Fruit fly (Drosophila melanogaster) whole organism, adult: ENCODE results near the gene MED15.

Experiments used
- CG11617 ChIP-seq: fragments of 200-800 bp; sonication (Bioruptor generic); optimal IDR thresholded peaks from 2 replicates; lab custom pipeline; 2017; ENCODE audit warnings: mild to moderate bottlenecking, missing biosample characterization, missing genetic modification reagents, missing genetic modification characterization
- CG12768 ChIP-seq: fragments of 200-800 bp; sonication (Bioruptor generic); optimal IDR thresholded peaks from 2 replicates; lab custom pipeline; 2017; ENCODE audit warnings: missing biosample characterization, missing genetic modification characterization, mild to moderate bottlenecking, moderate library complexity, missing genetic modification reagents
- CG14711 ChIP-seq: fragments of 200-800 bp; sonication (Bioruptor generic); optimal IDR thresholded peaks from 2 replicates; lab custom pipeline; 2018; ENCODE audit warnings: missing biosample characterization, mild to moderate bottlenecking, missing genetic modification characterization, moderate library complexity
- CG1620 ChIP-seq: fragments of 200-800 bp; sonication (Bioruptor generic); optimal IDR thresholded peaks from 2 replicates; lab custom pipeline; 2016; ENCODE audit warnings: missing biosample characterization, missing genetic modification characterization
- CG33017 ChIP-seq: fragments of 200-800 bp; sonication (Bioruptor generic); optimal IDR thresholded peaks from 2 replicates; lab custom pipeline; 2018; ENCODE audit warnings: missing biosample characterization, mild to moderate bottlenecking, missing genetic modification characterization, moderate library complexity
- CG5204 ChIP-seq: fragments of 200-800 bp; sonication (Bioruptor generic); optimal IDR thresholded peaks from 2 replicates; lab custom pipeline; 2016; ENCODE audit warnings: missing biosample characterization, missing genetic modification characterization
- CG7045 ChIP-seq: fragments of 200-800 bp; sonication (Bioruptor generic); optimal IDR thresholded peaks from 2 replicates; lab custom pipeline; 2017; ENCODE audit warnings: missing biosample characterization, mild to moderate bottlenecking, missing genetic modification characterization
- CG7101 ChIP-seq: fragments of 200-800 bp; sonication (Bioruptor generic); optimal IDR thresholded peaks from 2 replicates; lab custom pipeline; 2018; ENCODE audit warnings: missing biosample characterization, mild to moderate bottlenecking, missing genetic modification characterization, moderate library complexity
- Clk ChIP-seq: fragments of 200-800 bp; sonication (Bioruptor generic); optimal IDR thresholded peaks from 2 replicates; lab custom pipeline; 2017; ENCODE audit warnings: missing biosample characterization, missing genetic modification characterization
- Crg-1 ChIP-seq: fragments of 200-800 bp; sonication (Bioruptor generic); optimal IDR thresholded peaks from 2 replicates; lab custom pipeline; 2016; ENCODE audit warnings: missing biosample characterization, missing genetic modification characterization
- Hr96 ChIP-seq: fragments of 200-800 bp; sonication (Bioruptor generic); optimal IDR thresholded peaks from 2 replicates; lab custom pipeline; 2016; ENCODE audit warnings: missing biosample characterization, missing genetic modification characterization
- Mnt ChIP-seq: fragments of 200-800 bp; sonication (Bioruptor generic); optimal IDR thresholded peaks from 2 replicates; lab custom pipeline; 2016; ENCODE audit warnings: missing biosample characterization, mild to moderate bottlenecking, missing genetic modification characterization
- bab1 ChIP-seq: fragments of 200-800 bp; sonication (Bioruptor generic); optimal IDR thresholded peaks from 3 replicates; lab custom pipeline; 2019; ENCODE audit warnings: missing biosample characterization, mild to moderate bottlenecking, missing genetic modification characterization, moderate library complexity
- cic ChIP-seq: fragments of 200-800 bp; sonication (Bioruptor generic); optimal IDR thresholded peaks from 2 replicates; lab custom pipeline; 2017; ENCODE audit warnings: missing biosample characterization, mild to moderate bottlenecking, missing genetic modification characterization, moderate library complexity
- cnc ChIP-seq, 2 experiments: fragments of >200 bp; optimal IDR thresholded peaks; 2 replicates each; lab custom pipeline; 2017
- kay ChIP-seq: fragments of 200-800 bp; sonication (Bioruptor generic); peaks from one replicate; lab custom pipeline; 2016; ENCODE audit warnings: missing biosample characterization, missing genetic modification characterization, borderline replicate concordance
- ovo ChIP-seq: fragments of 200-800 bp; sonication (Bioruptor generic); optimal IDR thresholded peaks from 2 replicates; lab custom pipeline; 2016; ENCODE audit warnings: missing biosample characterization, missing genetic modification characterization
- pad ChIP-seq: fragments of 200-800 bp; sonication (Bioruptor generic); optimal IDR thresholded peaks from 3 replicates; lab custom pipeline; 2017; ENCODE audit warnings: missing biosample characterization, missing genetic modification characterization, mild to moderate bottlenecking, moderate library complexity, missing genetic modification reagents
- tj ChIP-seq: fragments of 200-800 bp; sonication (Bioruptor generic); optimal IDR thresholded peaks from 3 replicates; lab custom pipeline; 2017; ENCODE audit warnings: missing biosample characterization, mild to moderate bottlenecking, missing genetic modification characterization, moderate library complexity
- toe ChIP-seq: fragments of 200-800 bp; sonication (Bioruptor generic); optimal IDR thresholded peaks from 2 replicates; lab custom pipeline; 2016; ENCODE audit warnings: missing biosample characterization, missing genetic modification characterization

The MED15 gene

DNA sequence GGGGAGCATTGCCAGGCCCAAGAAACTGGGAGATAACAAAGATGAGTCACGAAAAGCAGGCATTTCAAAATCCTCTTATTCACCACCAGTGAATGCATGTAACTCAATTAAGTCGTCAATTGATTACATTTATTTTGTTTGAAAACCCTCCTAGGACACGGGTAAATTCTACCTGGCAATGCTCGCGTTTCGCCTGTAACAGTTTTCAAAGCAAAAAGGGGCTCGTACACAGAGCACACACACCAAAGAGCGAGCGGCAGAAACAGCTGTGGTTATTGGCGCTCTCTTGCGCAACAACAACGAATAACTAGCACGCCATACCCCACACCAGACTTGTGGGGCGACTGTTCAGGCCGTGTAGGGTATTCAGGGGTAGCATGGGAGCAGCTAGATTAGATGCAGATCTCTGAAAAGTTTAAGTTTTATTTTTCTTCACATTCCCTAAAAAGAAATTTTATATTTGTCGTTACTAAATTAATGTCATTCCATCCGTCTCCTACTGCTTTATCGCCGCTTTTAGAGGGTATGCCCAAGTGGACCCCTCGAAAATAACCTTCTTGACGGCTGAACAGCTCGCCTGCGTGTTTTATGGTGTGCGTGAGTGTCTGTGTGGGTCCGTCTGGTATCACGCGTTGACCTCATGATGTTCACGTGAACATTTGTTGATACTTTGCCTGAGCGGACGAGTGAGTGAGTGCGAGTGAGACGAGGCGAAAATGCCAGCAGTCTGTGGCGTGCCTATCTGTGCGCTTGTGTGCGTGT lies 8.0 kb downstream of the MED15 start:
- TF ChIP-seq tj (GFP tag; lab: Kevin White, UChicago) (peak; percentile 95), Clk (GFP tag; lab: Kevin White, UChicago) (peak; percentile 100), CG14711 (tag; lab: Kevin White, UChicago) (peak; percentile 99), cic (GFP tag; lab: Kevin White, UChicago) (peak; percentile 99), kay (GFP tag; lab: Kevin White, UChicago) (peak; percentile 99), bab1 (GFP tag; lab: Kevin White, UChicago) (peak; percentile 100), CG1620 (GFP tag; lab: Kevin White, UChicago) (peak; percentile 95), toe (peak; percentile 95), cnc (optimal IDR thresholded peaks at IDR 0.05; lab: Kevin White, UChicago) (no peak), CG5204 (GFP tag; lab: Kevin White, UChicago) (peak; percentile 99), CG12768 (peak; percentile 100), Mnt (GFP tag; lab: Kevin White, UChicago) (peak; percentile 98), CG7101 (tag; lab: Kevin White, UChicago) (peak; percentile 100), CG11617 (GFP tag; lab: Kevin White, UChicago) (peak; percentile 100), CG33017 (tag; lab: Kevin White, UChicago) (peak; percentile 100), pad (GFP tag; lab: Kevin White, UChicago) (peak; percentile 97), CG7045 (GFP tag; lab: Kevin White, UChicago) (peak; percentile 100), Hr96 (GFP tag; lab: Kevin White, UChicago) (peak; percentile 99), Crg-1 (peak; percentile 100), ovo (GFP tag; lab: Kevin White, UChicago) (peak; percentile 91)

DNA sequence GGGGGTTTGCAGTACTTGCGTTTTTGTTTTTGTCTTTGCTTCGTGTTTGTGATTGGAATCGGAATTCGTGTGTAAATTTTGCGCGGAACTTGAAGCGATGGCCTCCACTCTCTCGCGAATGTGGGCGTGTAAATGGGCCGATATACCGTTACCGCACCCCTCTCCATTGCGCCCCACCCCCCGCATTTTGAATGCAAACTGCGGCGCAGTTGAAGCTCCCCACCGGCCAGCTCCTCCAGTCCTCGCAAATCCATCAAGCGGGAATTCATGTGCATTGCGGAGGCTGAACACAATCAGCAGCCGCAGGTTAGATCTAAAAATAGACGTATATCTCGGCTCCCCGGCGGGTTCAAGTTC lies 8.6 kb downstream of the MED15 start:
- TF ChIP-seq cic (GFP tag; lab: Kevin White, UChicago): peak; percentile 43
- TF ChIP-seq Hr96 (GFP tag; lab: Kevin White, UChicago): no peak
- peak; percentile 95 for TF ChIP-seq ovo (GFP tag; lab: Kevin White, UChicago)

DNA sequence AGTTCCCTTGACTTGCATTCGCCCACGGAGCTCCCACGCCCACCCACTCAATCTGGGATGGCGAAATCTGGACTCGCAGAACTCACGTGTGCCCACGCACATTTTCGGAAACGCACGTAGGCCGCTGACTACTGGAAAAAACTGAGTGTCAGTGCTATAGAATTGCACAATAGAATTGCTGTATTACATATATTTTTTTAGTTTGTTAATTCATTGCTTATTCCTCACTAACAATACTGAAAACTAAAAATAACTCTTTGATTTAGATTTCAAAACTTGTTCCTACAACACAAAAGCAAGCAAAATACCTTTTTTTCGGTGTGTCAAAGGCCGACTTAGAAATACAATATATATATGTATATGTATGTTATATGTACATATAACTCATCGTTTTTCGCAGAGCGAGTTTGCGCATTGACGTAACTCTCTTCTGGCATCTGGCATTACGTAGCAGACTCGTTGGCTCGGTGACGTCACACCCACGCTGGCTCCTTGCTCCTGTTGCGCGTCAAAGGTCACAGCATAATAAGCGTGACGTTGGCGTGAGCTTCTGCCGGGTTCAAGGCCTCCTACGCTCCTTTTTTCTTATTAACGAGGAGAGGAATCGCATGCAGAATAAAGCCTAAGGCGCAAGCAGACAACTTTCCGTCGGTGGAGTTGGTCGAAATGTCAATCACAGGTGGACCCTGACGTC lies 9.1 kb downstream of the MED15 start:
- TF ChIP-seq CG5204 (GFP tag; lab: Kevin White, UChicago) (peak; percentile 69), tj (GFP tag; lab: Kevin White, UChicago) (no peak), CG1620 (GFP tag; lab: Kevin White, UChicago) (no peak), Hr96 (GFP tag; lab: Kevin White, UChicago) (peak; percentile 40), CG7045 (GFP tag; lab: Kevin White, UChicago) (peak; percentile 80), CG33017 (tag; lab: Kevin White, UChicago) (peak; percentile 11), CG11617 (GFP tag; lab: Kevin White, UChicago) (peak; percentile 55), cic (GFP tag; lab: Kevin White, UChicago) (no peak), Mnt (GFP tag; lab: Kevin White, UChicago) (no peak), CG12768 (no peak), Crg-1 (no peak), CG14711 (tag; lab: Kevin White, UChicago) (peak; percentile 45), kay (GFP tag; lab: Kevin White, UChicago) (peak; percentile 51), pad (GFP tag; lab: Kevin White, UChicago) (no peak), bab1 (GFP tag; lab: Kevin White, UChicago) (no peak), Clk (GFP tag; lab: Kevin White, UChicago) (no peak), toe (peak; percentile 53), cnc (optimal IDR thresholded peaks at IDR 0.05; lab: Kevin White, UChicago) (no peak), CG7101 (tag; lab: Kevin White, UChicago) (peak; percentile 48), ovo (GFP tag; lab: Kevin White, UChicago) (no peak)

DNA sequence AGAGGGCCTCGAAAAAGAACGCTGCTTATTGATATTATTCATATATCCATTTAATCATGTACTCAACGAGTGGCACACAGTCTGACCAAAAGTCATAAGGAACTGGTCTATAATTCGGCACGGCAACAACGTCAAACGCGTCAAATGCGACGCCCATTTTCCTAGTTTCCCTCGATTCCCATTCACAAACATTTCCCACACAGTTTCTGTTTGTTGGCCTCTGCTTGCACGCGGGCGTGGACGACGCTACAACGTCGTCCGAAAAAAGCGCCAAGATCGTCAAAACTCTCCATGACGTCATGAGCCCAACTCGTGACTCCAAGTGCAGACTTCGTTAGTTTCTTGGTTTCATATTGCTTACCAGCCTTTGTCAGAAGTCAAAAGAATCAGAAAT lies 9.6 kb downstream of the MED15 start:
- TF ChIP-seq Mnt (GFP tag; lab: Kevin White, UChicago) (no peak), Crg-1 (peak; percentile 24), tj (GFP tag; lab: Kevin White, UChicago) (peak; percentile 71)

DNA sequence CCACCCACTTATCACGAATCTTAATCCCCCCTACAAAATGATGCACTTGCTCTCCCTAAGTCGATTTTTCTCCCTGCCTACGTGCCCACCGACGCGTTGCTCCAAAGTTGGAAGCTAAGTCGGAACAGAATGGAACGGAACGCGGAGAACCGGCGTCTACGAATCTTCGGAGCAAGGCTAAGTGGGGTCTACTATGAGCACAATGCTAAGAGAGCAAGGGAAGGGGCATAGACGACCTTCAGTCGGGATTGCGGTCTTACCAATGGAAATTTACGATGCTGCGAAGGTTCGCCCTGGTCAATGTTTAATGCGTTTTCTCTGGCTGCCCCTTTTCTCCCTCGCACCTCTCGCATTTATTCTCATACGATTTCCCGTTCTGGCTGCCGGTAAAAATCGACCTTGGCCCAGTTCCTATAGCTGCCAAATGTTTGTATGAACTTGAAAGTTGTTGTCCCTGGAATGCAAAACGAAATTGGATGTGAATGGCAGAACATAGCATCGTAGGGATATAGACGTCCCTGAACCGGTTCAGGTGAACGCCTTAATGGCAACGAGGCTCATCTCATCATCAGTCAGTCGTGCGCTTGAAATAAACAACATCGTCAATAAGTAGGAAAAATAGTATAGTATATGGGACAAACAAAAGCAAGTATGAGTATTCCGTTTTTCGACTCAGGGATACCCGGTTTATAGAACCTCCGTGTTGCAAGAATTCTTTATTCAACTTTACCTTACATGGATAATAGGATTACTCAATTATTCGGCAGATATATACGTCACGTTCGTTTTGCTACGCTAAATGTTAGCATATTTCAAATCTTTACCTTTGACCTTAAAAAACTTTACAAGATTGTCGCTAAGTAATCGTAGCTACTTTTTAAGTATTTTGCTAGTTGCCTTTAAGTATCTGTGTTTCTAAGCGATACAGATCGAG lies 10.8 kb downstream of the MED15 start:
- TF ChIP-seq bab1 (GFP tag; lab: Kevin White, UChicago): no peak
- TF ChIP-seq Clk (GFP tag; lab: Kevin White, UChicago): no peak
- TF ChIP-seq Mnt (GFP tag; lab: Kevin White, UChicago): no peak
- no peak for TF ChIP-seq CG11617 (GFP tag; lab: Kevin White, UChicago)
- TF ChIP-seq pad (GFP tag; lab: Kevin White, UChicago): no peak
- TF ChIP-seq CG5204 (GFP tag; lab: Kevin White, UChicago): no peak
- no peak for TF ChIP-seq CG33017 (tag; lab: Kevin White, UChicago)
- TF ChIP-seq kay (GFP tag; lab: Kevin White, UChicago): no peak
- no peak for TF ChIP-seq CG7045 (GFP tag; lab: Kevin White, UChicago)
- TF ChIP-seq toe: no peak
